Fruit fly (Drosophila melanogaster): ENCODE data around the gene ArfGAP3.

- TF ChIP-seq CTCF (optimal IDR thresholded peaks at IDR 0.05) (no peak), CG8478 (optimal IDR thresholded peaks at IDR 0.05) (no peak)
Measured at dm6 chr3L:22731393-22731792, 14.0 kb upstream of the ArfGAP3 start.
